Worm (Caenorhabditis elegans): ENCODE measurements around the gene C01G5.9.

DNA sequence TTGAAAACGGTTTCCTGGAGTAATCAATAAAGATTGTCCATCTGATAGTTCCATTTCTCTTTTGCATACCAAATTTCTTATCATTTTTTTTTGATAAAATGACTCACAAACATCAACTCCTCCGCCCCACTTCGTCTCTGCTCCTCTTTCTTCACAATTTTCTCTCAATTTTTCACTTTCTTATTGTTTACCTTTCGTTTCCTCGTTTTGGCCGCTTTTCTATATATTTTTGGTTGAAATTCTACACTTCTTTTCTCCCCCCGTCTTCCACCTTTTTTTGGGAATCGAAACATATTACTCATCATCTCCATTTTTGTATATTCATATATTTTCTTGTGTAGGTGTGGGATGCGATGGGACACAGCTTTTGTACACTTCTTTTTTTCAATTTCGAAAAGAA, 17.0 kb upstream of the C01G5.9 start:
- no peak for TF ChIP-seq unc-39 (tag; optimal IDR thresholded peaks at IDR 0.05)
- TF ChIP-seq elt-3 (tag; optimal IDR thresholded peaks at IDR 0.05) = no peak
- TF ChIP-seq nhr-28 (tag; optimal IDR thresholded peaks at IDR 0.05) = no peak
- no peak for TF ChIP-seq nhr-76 (tag; optimal IDR thresholded peaks at IDR 0.05)
- TF ChIP-seq nhr-12 (tag; optimal IDR thresholded peaks at IDR 0.05) = no peak
- no peak for TF ChIP-seq sptf-1 (tag; optimal IDR thresholded peaks at IDR 0.05)
- no peak for TF ChIP-seq unc-62 (GFP tag; optimal IDR thresholded peaks at IDR 0.05)
- TF ChIP-seq mab-5 (tag; optimal IDR thresholded peaks at IDR 0.05) = no peak
- TF ChIP-seq flh-1 (GFP tag; optimal IDR thresholded peaks at IDR 0.05) = no peak
- no peak for TF ChIP-seq lsy-2 (tag; optimal IDR thresholded peaks at IDR 0.05)
- TF ChIP-seq nhr-237 (tag; optimal IDR thresholded peaks at IDR 0.05) = no peak
- TF ChIP-seq snpc-4 (tag; optimal IDR thresholded peaks at IDR 0.05) = no peak
- TF ChIP-seq elt-1 (tag; optimal IDR thresholded peaks at IDR 0.05; ENCODE audit: borderline replicate concordance, insufficient read depth) = no peak
